Worm (Caenorhabditis elegans): ENCODE results near the gene Y20C6A.4.

DNA sequence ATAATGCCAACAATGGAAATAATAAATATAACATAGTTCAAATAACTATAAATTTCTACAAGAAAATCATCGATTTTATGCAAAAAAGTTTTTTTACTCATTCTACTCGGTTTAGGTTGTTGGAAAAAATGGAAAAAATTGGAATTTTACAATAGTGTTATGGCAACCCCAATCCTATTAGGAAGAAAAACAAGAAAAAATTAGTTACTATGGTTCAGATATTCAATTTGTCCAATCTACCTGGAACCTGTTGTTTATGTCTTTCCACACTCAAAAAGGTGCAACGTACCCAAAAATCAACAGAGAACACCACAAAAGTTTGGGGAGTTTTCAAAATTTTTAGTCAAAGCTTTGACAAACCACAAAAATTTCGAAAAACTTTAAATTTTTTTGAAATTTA lies 50.0 kb downstream of the Y20C6A.4 start, which contains the start of gene T27C5.10:
- no peak for TF ChIP-seq T22C8.4 (GFP tag; IDR thresholded peaks at IDR 0.05)
- TF ChIP-seq ref-1 (GFP tag; conservative IDR thresholded peaks at IDR 0.05) = no peak
- no peak for TF ChIP-seq flt-1 (GFP tag; IDR thresholded peaks at IDR 0.05)
- no peak for TF ChIP-seq cog-1 (tag; optimal IDR thresholded peaks at IDR 0.05)
- no peak for TF ChIP-seq med-1 (GFP tag; optimal IDR thresholded peaks at IDR 0.05; ENCODE audit: insufficient read depth)
- TF ChIP-seq klf-2 (GFP tag; conservative IDR thresholded peaks at IDR 0.05) = no peak
- no peak for TF ChIP-seq tab-1 (GFP tag; IDR thresholded peaks at IDR 0.05)
- TF ChIP-seq ztf-23 (GFP tag; IDR thresholded peaks at IDR 0.05) = no peak
